Fruit fly (Drosophila melanogaster): Measurements from ENCODE around the gene wda.

Gene wda

dm6 chr3R:23296146-23296545 lies 38.3 kb upstream of the wda start:
- no peak for TF ChIP-seq Sp1 (GFP tag; optimal IDR thresholded peaks at IDR 0.05)
- TF ChIP-seq Mio (GFP tag; optimal IDR thresholded peaks at IDR 0.05): no peak
- TF ChIP-seq Vsx2 (GFP tag; optimal IDR thresholded peaks at IDR 0.05; ENCODE audit: partially characterized antibody): no peak

dm6 chr3R:23295360-23295772 lies 37.5 kb upstream of the wda start:
- TF ChIP-seq N (GFP tag; optimal IDR thresholded peaks at IDR 0.05) (no peak), Hr83 (GFP tag; optimal IDR thresholded peaks at IDR 0.05; ENCODE audit: poor library complexity, severe bottlenecking) (peak; percentile 15), brk (GFP tag; optimal IDR thresholded peaks at IDR 0.05) (peak; percentile 8), rgr (GFP tag; optimal IDR thresholded peaks at IDR 0.05) (peak; percentile 35), Mio (GFP tag; optimal IDR thresholded peaks at IDR 0.05) (no peak), CG9705 (GFP tag; optimal IDR thresholded peaks at IDR 0.05) (no peak), woc (GFP tag; optimal IDR thresholded peaks at IDR 0.05) (no peak), CrebA (GFP tag; optimal IDR thresholded peaks at IDR 0.05; ENCODE audit: borderline replicate concordance) (peak; percentile 57), CG32264 (GFP tag; optimal IDR thresholded peaks at IDR 0.05) (no peak), jim (GFP tag; optimal IDR thresholded peaks at IDR 0.05) (no peak), psq (GFP tag; optimal IDR thresholded peaks at IDR 0.05) (peak; percentile 38), pan (optimal IDR thresholded peaks at IDR 0.05) (no peak), OdsH (GFP tag; optimal IDR thresholded peaks at IDR 0.05) (peak; percentile 33), dl (GFP tag; optimal IDR thresholded peaks at IDR 0.05; ENCODE audit: insufficient read depth in 1 of 2, partially characterized antibody in 2 of 2) (peak; percentile 10 to 64), br (GFP tag; optimal IDR thresholded peaks at IDR 0.05) (peak; percentile 46), HLH106 (tag; optimal IDR thresholded peaks at IDR 0.05) (peak; percentile 12), tai (GFP tag; optimal IDR thresholded peaks at IDR 0.05) (no peak), Abd-B (GFP tag; optimal IDR thresholded peaks at IDR 0.05) (no peak), Dif (GFP tag; optimal IDR thresholded peaks at IDR 0.05; ENCODE audit: partially characterized antibody) (peak; percentile 61), fru (GFP tag; optimal IDR thresholded peaks at IDR 0.05) (peak; percentile 16), Hnf4 (GFP tag; optimal IDR thresholded peaks at IDR 0.05) (peak; percentile 27), foxo (GFP tag; optimal IDR thresholded peaks at IDR 0.05) (peak in 1 of 2 experiments; percentile 10), sage (GFP tag; optimal IDR thresholded peaks at IDR 0.05) (no peak), sv (GFP tag; optimal IDR thresholded peaks at IDR 0.05) (no peak), dmrt93B (GFP tag; optimal IDR thresholded peaks at IDR 0.05) (no peak), GATAd (GFP tag; optimal IDR thresholded peaks at IDR 0.05) (no peak), Rel (GFP tag; optimal IDR thresholded peaks at IDR 0.05) (peak; percentile 3), Rel (tag; optimal IDR thresholded peaks at IDR 0.05) (peak; percentile 50), Myc (optimal IDR thresholded peaks at IDR 0.05) (no peak), lola (GFP tag; optimal IDR thresholded peaks at IDR 0.05) (no peak), Jra (GFP tag; optimal IDR thresholded peaks at IDR 0.05) (no peak), ey (GFP tag; optimal IDR thresholded peaks at IDR 0.05) (no peak), Dfd (GFP tag; optimal IDR thresholded peaks at IDR 0.05) (no peak), Hr78 (GFP tag; optimal IDR thresholded peaks at IDR 0.05) (no peak), usp (GFP tag; optimal IDR thresholded peaks at IDR 0.05) (no peak), Sp1 (GFP tag; optimal IDR thresholded peaks at IDR 0.05) (peak; percentile 26), Vsx2 (GFP tag; optimal IDR thresholded peaks at IDR 0.05; ENCODE audit: partially characterized antibody) (no peak), dsf (GFP tag; optimal IDR thresholded peaks at IDR 0.05; ENCODE audit: borderline replicate concordance) (no peak), h (GFP tag; optimal IDR thresholded peaks at IDR 0.05) (peak; percentile 72)

dm6 chr3R:23293066-23293777 lies 35.3 kb upstream of the wda start:
- TF ChIP-seq OdsH (GFP tag; optimal IDR thresholded peaks at IDR 0.05): peak; percentile 47
- TF ChIP-seq CG9705 (GFP tag; optimal IDR thresholded peaks at IDR 0.05): no peak
- peak; percentile 9 for TF ChIP-seq ey (GFP tag; optimal IDR thresholded peaks at IDR 0.05)
- TF ChIP-seq Hr83 (GFP tag; optimal IDR thresholded peaks at IDR 0.05; ENCODE audit: poor library complexity, severe bottlenecking): peak; percentile 23
- no peak for TF ChIP-seq rgr (GFP tag; optimal IDR thresholded peaks at IDR 0.05)
- TF ChIP-seq h (GFP tag; optimal IDR thresholded peaks at IDR 0.05): no peak
- no peak for TF ChIP-seq GATAd (GFP tag; optimal IDR thresholded peaks at IDR 0.05)
- peak; percentile 2 for TF ChIP-seq psq (GFP tag; optimal IDR thresholded peaks at IDR 0.05)
- peak in 1 of 2 experiments; percentile 17 for TF ChIP-seq dl (GFP tag; optimal IDR thresholded peaks at IDR 0.05; ENCODE audit: insufficient read depth in 1 of 2, partially characterized antibody in 2 of 2)
- TF ChIP-seq br (GFP tag; optimal IDR thresholded peaks at IDR 0.05): no peak
- no peak for TF ChIP-seq foxo (GFP tag; optimal IDR thresholded peaks at IDR 0.05)
- TF ChIP-seq dmrt93B (GFP tag; optimal IDR thresholded peaks at IDR 0.05): no peak
- TF ChIP-seq Dfd (GFP tag; optimal IDR thresholded peaks at IDR 0.05): no peak
- TF ChIP-seq dsf (GFP tag; optimal IDR thresholded peaks at IDR 0.05; ENCODE audit: borderline replicate concordance): no peak
- peak; percentile 1 for TF ChIP-seq Dif (GFP tag; optimal IDR thresholded peaks at IDR 0.05; ENCODE audit: partially characterized antibody)
- no peak for TF ChIP-seq HLH106 (tag; optimal IDR thresholded peaks at IDR 0.05)
- peak; percentile 50 for TF ChIP-seq Sp1 (GFP tag; optimal IDR thresholded peaks at IDR 0.05)
- TF ChIP-seq Hr78 (GFP tag; optimal IDR thresholded peaks at IDR 0.05): no peak
- TF ChIP-seq Abd-B (GFP tag; optimal IDR thresholded peaks at IDR 0.05): no peak
- peak; percentile 64 for TF ChIP-seq Vsx2 (GFP tag; optimal IDR thresholded peaks at IDR 0.05; ENCODE audit: partially characterized antibody)
- no peak for TF ChIP-seq tai (GFP tag; optimal IDR thresholded peaks at IDR 0.05)
- TF ChIP-seq sv (GFP tag; optimal IDR thresholded peaks at IDR 0.05): peak; percentile 37
- TF ChIP-seq fru (GFP tag; optimal IDR thresholded peaks at IDR 0.05): peak; percentile 42
- no peak for TF ChIP-seq CrebA (GFP tag; optimal IDR thresholded peaks at IDR 0.05; ENCODE audit: borderline replicate concordance)
- peak; percentile 55 for TF ChIP-seq brk (GFP tag; optimal IDR thresholded peaks at IDR 0.05)
- TF ChIP-seq woc (GFP tag; optimal IDR thresholded peaks at IDR 0.05): no peak
- TF ChIP-seq usp (GFP tag; optimal IDR thresholded peaks at IDR 0.05): no peak
- TF ChIP-seq Jra (GFP tag; optimal IDR thresholded peaks at IDR 0.05): peak; percentile 2
- TF ChIP-seq lola (GFP tag; optimal IDR thresholded peaks at IDR 0.05): no peak
- no peak for TF ChIP-seq Mio (GFP tag; optimal IDR thresholded peaks at IDR 0.05)
- no peak for TF ChIP-seq pan (optimal IDR thresholded peaks at IDR 0.05)
- TF ChIP-seq Rel (GFP tag; optimal IDR thresholded peaks at IDR 0.05): peak; percentile 65
- no peak for TF ChIP-seq Rel (tag; optimal IDR thresholded peaks at IDR 0.05)
- TF ChIP-seq sage (GFP tag; optimal IDR thresholded peaks at IDR 0.05): no peak
- TF ChIP-seq jim (GFP tag; optimal IDR thresholded peaks at IDR 0.05): peak; percentile 72
- no peak for TF ChIP-seq Hnf4 (GFP tag; optimal IDR thresholded peaks at IDR 0.05)
